Fruit fly (Drosophila melanogaster) whole organism, embryonic: Measurements from ENCODE around the gene SmydA-9.
A peak's percentile ranks its signal among the peaks of the same experiment; 100 is the strongest.

ENCODE experiments used
- Antp ChIP-seq: fragments of 200-800 bp; sonication (Bioruptor generic); optimal IDR thresholded peaks from 3 replicates; lab custom pipeline; 2016; ENCODE audit warnings: missing biosample characterization, missing genetic modification characterization
- Atf6 ChIP-seq: fragments of 200-800 bp; sonication (Bioruptor generic); IDR thresholded peaks from 2 replicates; pipeline ENCODE4 v1.3.6; 2022; ENCODE audit warnings: missing biosample characterization, missing genetic modification characterization
- CG10565 ChIP-seq: fragments of 200-800 bp; sonication (Bioruptor generic); optimal IDR thresholded peaks from 3 replicates; lab custom pipeline; 2016; ENCODE audit warnings: missing biosample characterization, mild to moderate bottlenecking, missing genetic modification characterization
- CG1233 ChIP-seq: fragments of 200-800 bp; sonication (Bioruptor generic); optimal IDR thresholded peaks from 4 replicates; lab custom pipeline; 2018; ENCODE audit warnings: missing biosample characterization, mild to moderate bottlenecking, missing genetic modification characterization
- CG12391 ChIP-seq: fragments of 200-800 bp; sonication (Bioruptor generic); optimal IDR thresholded peaks from 3 replicates; lab custom pipeline; 2018; ENCODE audit warnings: missing biosample characterization, mild to moderate bottlenecking, missing genetic modification characterization, moderate library complexity
- CG16863 ChIP-seq: fragments of 200-800 bp; sonication (Bioruptor generic); optimal IDR thresholded peaks from 3 replicates; lab custom pipeline; 2016; ENCODE audit warnings: missing biosample characterization, missing genetic modification characterization
- CG17186 ChIP-seq: fragments of 200-800 bp; sonication (Bioruptor generic); optimal IDR thresholded peaks from 3 replicates; lab custom pipeline; 2017; ENCODE audit warnings: missing biosample characterization, missing genetic modification reagents, missing genetic modification characterization
- CG18262 ChIP-seq: fragments of 200-800 bp; optimal IDR thresholded peaks from 3 replicates; lab custom pipeline; 2019; ENCODE audit warnings: missing biosample characterization, mild to moderate bottlenecking, missing genetic modification characterization, moderate library complexity
- CG31224 ChIP-seq: fragments of 200-800 bp; sonication (Bioruptor generic); IDR thresholded peaks from 2 replicates; pipeline ENCODE4 v1.3.6; 2022; ENCODE audit warnings: missing biosample characterization, missing genetic modification characterization
- CG43689 ChIP-seq: fragments of 200-800 bp; sonication (Bioruptor generic); IDR thresholded peaks from 2 replicates; pipeline ENCODE4 v1.3.6; 2022; ENCODE audit warnings: missing biosample characterization, missing genetic modification characterization
- CG7271 ChIP-seq: fragments of 200-800 bp; sonication (Bioruptor generic); optimal IDR thresholded peaks from 2 replicates; lab custom pipeline; 2018; ENCODE audit warnings: missing biosample characterization, mild to moderate bottlenecking, missing genetic modification characterization, moderate library complexity
- CG7357 ChIP-seq: fragments of 200-800 bp; sonication (Bioruptor generic); IDR thresholded peaks from 3 replicates; pipeline ENCODE4 v1.3.6; 2022; ENCODE audit warnings: missing biosample characterization, missing genetic modification characterization
- CG9797 ChIP-seq: fragments of 200-800 bp; sonication (Bioruptor generic); optimal IDR thresholded peaks from 3 replicates; lab custom pipeline; 2018; ENCODE audit warnings: missing biosample characterization, mild to moderate bottlenecking, missing genetic modification characterization
- CG9817 ChIP-seq: fragments of 200-800 bp; sonication (Bioruptor generic); optimal IDR thresholded peaks from 2 replicates; lab custom pipeline; 2018; ENCODE audit warnings: missing biosample characterization, mild to moderate bottlenecking, missing genetic modification characterization, moderate library complexity
- CkIIα-i1 ChIP-seq: fragments of 200-800 bp; sonication (Bioruptor generic); IDR thresholded peaks from 2 replicates; pipeline ENCODE4 v1.3.6; 2022; ENCODE audit warnings: missing biosample characterization, missing genetic modification characterization
- D19A ChIP-seq: fragments of 200-800 bp; optimal IDR thresholded peaks from 3 replicates; lab custom pipeline; 2019; ENCODE audit warnings: missing biosample characterization, mild to moderate bottlenecking, missing genetic modification characterization, moderate library complexity
- Drgx ChIP-seq: fragments of 200-800 bp; sonication (Bioruptor generic); IDR thresholded peaks from 2 replicates; pipeline ENCODE4 v1.3.6; 2022; ENCODE audit warnings: missing biosample characterization, missing genetic modification characterization
- Ets65A ChIP-seq: fragments of 200-800 bp; sonication (Bioruptor generic); peaks from one replicate; lab custom pipeline; 2016; ENCODE audit warnings: missing biosample characterization, missing genetic modification characterization
- Fer2 ChIP-seq: fragments of 200-800 bp; sonication (Bioruptor generic); optimal IDR thresholded peaks from 2 replicates; lab custom pipeline; 2018; ENCODE audit warnings: missing biosample characterization, mild to moderate bottlenecking, missing genetic modification characterization, moderate library complexity
- Hmx ChIP-seq: fragments of 200-800 bp; sonication (Bioruptor generic); optimal IDR thresholded peaks from 2 replicates; lab custom pipeline; 2016; ENCODE audit warnings: missing biosample characterization, missing genetic modification characterization
- MESR4 ChIP-seq: fragments of 200-800 bp; sonication (Bioruptor generic); optimal IDR thresholded peaks from 2 replicates; lab custom pipeline; 2018; ENCODE audit warnings: missing biosample characterization, mild to moderate bottlenecking, missing genetic modification characterization, moderate library complexity
- Mad ChIP-seq: fragments of 200-800 bp; sonication (Bioruptor generic); optimal IDR thresholded peaks from 2 replicates; lab custom pipeline; 2016; ENCODE audit warnings: missing biosample characterization, missing genetic modification characterization
- Myb ChIP-seq: fragments of 200-800 bp; sonication (Bioruptor generic); optimal IDR thresholded peaks from 2 replicates; lab custom pipeline; 2016; ENCODE audit warnings: missing biosample characterization, missing genetic modification characterization
- Nf-YA ChIP-seq: fragments of 200-800 bp; sonication (Bioruptor generic); IDR thresholded peaks from 2 replicates; pipeline ENCODE4 v1.3.6; 2022; ENCODE audit warnings: missing biosample characterization, missing genetic modification characterization
- Nf-YB ChIP-seq: fragments of 200-800 bp; sonication (Bioruptor generic); optimal IDR thresholded peaks from 3 replicates; lab custom pipeline; 2019; ENCODE audit warnings: missing biosample characterization, mild to moderate bottlenecking, missing genetic modification characterization, moderate library complexity
- Rfx ChIP-seq: fragments of 200-800 bp; sonication (Bioruptor generic); IDR thresholded peaks from 2 replicates; pipeline ENCODE4 v1.3.6; 2022; ENCODE audit warnings: missing biosample characterization, missing genetic modification characterization
- Six4 ChIP-seq: fragments of 200-800 bp; sonication (Bioruptor generic); optimal IDR thresholded peaks from 2 replicates; lab custom pipeline; 2016; ENCODE audit warnings: missing biosample characterization, missing genetic modification characterization
- Sox100B ChIP-seq: fragments of 200-800 bp; sonication (Bioruptor generic); optimal IDR thresholded peaks from 3 replicates; lab custom pipeline; 2018; ENCODE audit warnings: missing biosample characterization, mild to moderate bottlenecking, missing genetic modification characterization
- Ssrp ChIP-seq: fragments of 200-800 bp; sonication (Bioruptor generic); optimal IDR thresholded peaks from 2 replicates; lab custom pipeline; 2018; ENCODE audit warnings: missing biosample characterization, mild to moderate bottlenecking, missing genetic modification characterization, moderate library complexity
- ap ChIP-seq: fragments of 200-800 bp; sonication (Bioruptor generic); IDR thresholded peaks from 2 replicates; pipeline ENCODE4 v1.3.6; 2022; ENCODE audit warnings: missing biosample characterization, missing genetic modification characterization
- ash1 ChIP-seq: fragments of 200-800 bp; sonication (Bioruptor generic); optimal IDR thresholded peaks from 2 replicates; lab custom pipeline; 2018; ENCODE audit warnings: missing biosample characterization, mild to moderate bottlenecking, missing genetic modification characterization
- bab2 ChIP-seq: fragments of 200-800 bp; sonication (Bioruptor generic); optimal IDR thresholded peaks from 2 replicates; lab custom pipeline; 2016; ENCODE audit warnings: missing biosample characterization, missing genetic modification characterization
- br ChIP-seq: fragments of >200 bp; optimal IDR thresholded peaks from 2 replicates; lab custom pipeline; 2017
- cad ChIP-seq: fragments of >200 bp; optimal IDR thresholded peaks from 2 replicates; lab custom pipeline; 2017; ENCODE audit warnings: missing biosample characterization, missing genetic modification characterization
- crol ChIP-seq: fragments of 200-800 bp; sonication (Bioruptor generic); IDR thresholded peaks from 2 replicates; pipeline ENCODE4 v1.3.6; 2022; ENCODE audit warnings: missing biosample characterization, missing genetic modification characterization
- cwo ChIP-seq: fragments of 200-800 bp; sonication (Bioruptor generic); optimal IDR thresholded peaks from 3 replicates; lab custom pipeline; 2017; ENCODE audit warnings: missing biosample characterization, missing genetic modification characterization, mild to moderate bottlenecking, moderate library complexity, missing genetic modification reagents
- dimm ChIP-seq: fragments of 200-800 bp; sonication (Bioruptor generic); IDR thresholded peaks from 2 replicates; pipeline ENCODE4 v1.3.6; 2022; ENCODE audit warnings: missing biosample characterization, missing genetic modification characterization
- disco-r ChIP-seq: fragments of 200-800 bp; sonication (Bioruptor generic); optimal IDR thresholded peaks from 2 replicates; lab custom pipeline; 2016; ENCODE audit warnings: missing biosample characterization, missing genetic modification characterization
- dmrt11E ChIP-seq: fragments of 200-800 bp; sonication (Bioruptor generic); optimal IDR thresholded peaks from 3 replicates; lab custom pipeline; 2018; ENCODE audit warnings: missing biosample characterization, mild to moderate bottlenecking, missing genetic modification characterization, moderate library complexity
- en ChIP-seq: fragments of 200-800 bp; sonication (Bioruptor generic); optimal IDR thresholded peaks from 2 replicates; lab custom pipeline; 2016; ENCODE audit warnings: missing biosample characterization, missing genetic modification characterization
- esg ChIP-seq: fragments of 200-800 bp; sonication (Bioruptor generic); conservative IDR thresholded peaks from 2 replicates; pipeline ENCODE4 v1.3.6; 2022; ENCODE audit warnings: missing biosample characterization, missing genetic modification characterization
- fd96Cb ChIP-seq: fragments of 200-800 bp; sonication (Bioruptor generic); optimal IDR thresholded peaks from 2 replicates; lab custom pipeline; 2018; ENCODE audit warnings: missing biosample characterization, mild to moderate bottlenecking, missing genetic modification characterization, moderate library complexity
- org-1 ChIP-seq: fragments of 200-800 bp; sonication (Bioruptor generic); optimal IDR thresholded peaks from 2 replicates; lab custom pipeline; 2017; ENCODE audit warnings: missing biosample characterization, missing genetic modification characterization
- prd ChIP-seq, 3 experiments: fragments of >200 bp in 2 of 3; fragments of 200-800 bp in 1 of 3; sonication (Bioruptor generic) in 1 of 3; optimal IDR thresholded peaks in 2 of 3; IDR thresholded peaks in 1 of 3; 2 replicates in 2 of 3; 3 replicates in 1 of 3; pipeline versions ENCODE4 v1.3.6 to Lab custom; 2017 to 2022; ENCODE audit warnings: missing biosample characterization in 1 of 3, missing genetic modification characterization in 1 of 3
- pros ChIP-seq: fragments of 200-800 bp; sonication (Bioruptor generic); optimal IDR thresholded peaks from 3 replicates; lab custom pipeline; 2019; ENCODE audit warnings: missing biosample characterization, mild to moderate bottlenecking, missing genetic modification characterization, moderate library complexity
- sima ChIP-seq: fragments of 200-800 bp; sonication (Bioruptor generic); optimal IDR thresholded peaks from 2 replicates; lab custom pipeline; 2016; ENCODE audit warnings: missing biosample characterization, missing genetic modification characterization
- stwl ChIP-seq: fragments of 200-800 bp; sonication (Bioruptor generic); optimal IDR thresholded peaks from 3 replicates; lab custom pipeline; 2018; ENCODE audit warnings: missing biosample characterization, mild to moderate bottlenecking, missing genetic modification characterization, moderate library complexity
- sug ChIP-seq: fragments of 200-800 bp; optimal IDR thresholded peaks from 2 replicates; lab custom pipeline; 2019; ENCODE audit warnings: missing biosample characterization, mild to moderate bottlenecking, missing genetic modification characterization, moderate library complexity
- usp ChIP-seq: fragments of >200 bp; optimal IDR thresholded peaks from 2 replicates; lab custom pipeline; 2017; ENCODE audit warnings: missing biosample characterization, missing genetic modification characterization
- vnd ChIP-seq: fragments of 200-800 bp; sonication (Bioruptor generic); IDR thresholded peaks from 3 replicates; pipeline ENCODE4 v1.3.6; 2022; ENCODE audit warnings: missing biosample characterization, missing genetic modification characterization; ENCODE audit not compliant: partially characterized antibody

SmydA-9 gene

DNA sequence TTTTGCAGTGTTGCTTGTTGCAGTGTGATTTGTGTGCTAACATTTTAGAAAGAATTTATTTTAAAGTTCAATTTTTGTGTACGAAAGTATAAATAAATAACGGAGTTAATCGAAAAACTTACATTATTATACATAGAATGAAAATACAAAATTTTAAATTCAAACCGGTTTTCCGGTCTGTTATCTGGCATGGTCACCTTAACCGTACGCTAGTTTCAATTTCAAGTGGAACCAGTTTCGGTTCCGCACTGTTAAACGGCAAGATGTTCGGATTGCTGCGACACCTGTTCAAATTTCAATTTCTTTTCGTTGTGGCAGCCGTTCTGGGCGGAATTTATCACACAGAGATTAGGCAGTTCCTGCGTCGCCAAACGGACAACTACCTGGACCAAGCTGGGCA is 18.3 kb downstream of the SmydA-9 start, which contains the start of gene CG12056 (continued):
- no peak for TF ChIP-seq Six4 (GFP tag; lab: Kevin White, UChicago)
- no peak for TF ChIP-seq cad (GFP tag; lab: Kevin White, UChicago)
- TF ChIP-seq Antp (GFP tag; lab: Kevin White, UChicago) = no peak
- TF ChIP-seq Hmx (GFP tag; lab: Kevin White, UChicago) = no peak
- TF ChIP-seq Sox100B (GFP tag; lab: Kevin White, UChicago) = no peak
- TF ChIP-seq CG18262 (tag; lab: Kevin White, UChicago) = no peak
- TF ChIP-seq CG16863 (GFP tag; lab: Kevin White, UChicago) = no peak
- no peak for TF ChIP-seq CG1233 (GFP tag; lab: Kevin White, UChicago)
- no peak for TF ChIP-seq org-1 (GFP tag; lab: Kevin White, UChicago)
- TF ChIP-seq ash1 (GFP tag; lab: Kevin White, UChicago) = no peak
- TF ChIP-seq bab2 (GFP tag; lab: Kevin White, UChicago) = no peak
- no peak for TF ChIP-seq pros (GFP tag; lab: Kevin White, UChicago)
- no peak for TF ChIP-seq CG7357 (GFP tag; lab: Robert Waterston, UW)
- TF ChIP-seq vnd (GFP tag; lab: Robert Waterston, UW) = no peak
- peak; percentile 91 for TF ChIP-seq CG17186 (GFP tag; lab: Kevin White, UChicago)
- peak; percentile 62 for TF ChIP-seq Myb (GFP tag; lab: Kevin White, UChicago)
- no peak for TF ChIP-seq usp (GFP tag; lab: Kevin White, UChicago)
- TF ChIP-seq CG9817 (tag; lab: Kevin White, UChicago) = no peak
- peak; percentile 20 for TF ChIP-seq Ets65A
- no peak for TF ChIP-seq fd96Cb (tag; lab: Kevin White, UChicago)
- no peak for TF ChIP-seq disco-r (GFP tag; lab: Kevin White, UChicago)
- TF ChIP-seq Nf-YA (GFP tag; lab: Robert Waterston, UW) = no peak
- peak; percentile 31 for TF ChIP-seq MESR4 (GFP tag; lab: Kevin White, UChicago)
- TF ChIP-seq Nf-YB = no peak
- TF ChIP-seq CG43689 = no peak
- TF ChIP-seq sug (tag; lab: Kevin White, UChicago) = no peak
- no peak for TF ChIP-seq CG7271
- no peak for TF ChIP-seq Rfx (GFP tag; lab: Robert Waterston, UW)
- no peak for TF ChIP-seq Fer2 (tag; lab: Kevin White, UChicago)
- no peak for TF ChIP-seq CG10565 (GFP tag; lab: Kevin White, UChicago)
- no peak for TF ChIP-seq CG12391 (tag; lab: Kevin White, UChicago)
- TF ChIP-seq dmrt11E = no peak
- TF ChIP-seq dimm (GFP tag; lab: Robert Waterston, UW) = no peak
- TF ChIP-seq crol = no peak
- no peak for TF ChIP-seq br
- TF ChIP-seq Ssrp (tag; lab: Kevin White, UChicago) = no peak

dm6 chrX:9191357-9191756 is 19.3 kb downstream of the SmydA-9 start, which contains the start of gene CG12057:
Gene CG12057, plus strand, starts transcription at chrX:9191657.
- TF ChIP-seq sima (GFP tag; lab: Kevin White, UChicago) (no peak), en (GFP tag; lab: Kevin White, UChicago) (no peak), Atf6 (GFP tag; lab: Robert Waterston, UW) (no peak), CkIIα-i1 (GFP tag; lab: Robert Waterston, UW) (no peak), Mad (GFP tag; lab: Kevin White, UChicago) (no peak), prd (optimal IDR thresholded peaks at IDR 0.05; lab: Kevin White, UChicago) (no peak), prd (GFP tag; IDR thresholded peaks at IDR 0.05; lab: Robert Waterston, UW) (no peak), CG9797 (GFP tag; lab: Kevin White, UChicago) (no peak), ap (no peak), cwo (GFP tag; lab: Kevin White, UChicago) (no peak), crol (no peak), Drgx (GFP tag; lab: Robert Waterston, UW) (no peak), stwl (no peak), esg (GFP tag; lab: Robert Waterston, UW) (no peak), CG31224 (GFP tag; lab: Robert Waterston, UW) (no peak), D19A (no peak)
